Fruit fly (Drosophila melanogaster): ENCODE data around the gene CG31021.

Gene CG31021

dm6 chr3R:30570554-30571141 lies 31.4 kb upstream of the CG31021 start (continued):
- TF ChIP-seq eg (GFP tag; IDR thresholded peaks at IDR 0.05) (no peak; the same call in none of the 3 replicates), CG6276 (GFP tag; optimal IDR thresholded peaks at IDR 0.05) (peak; percentile 80), fd59A (GFP tag; optimal IDR thresholded peaks at IDR 0.05) (peak; percentile 84), Ets96B (tag; optimal IDR thresholded peaks at IDR 0.05) (peak; percentile 90), vri (GFP tag; optimal IDR thresholded peaks at IDR 0.05) (peak; percentile 88), CG10669 (GFP tag; optimal IDR thresholded peaks at IDR 0.05) (peak; percentile 89), CG15336 (GFP tag; IDR thresholded peaks at IDR 0.05) (peak; percentile 92), CG11294 (GFP tag; IDR thresholded peaks at IDR 0.05) (peak; percentile 81), dac (GFP tag; optimal IDR thresholded peaks at IDR 0.05) (peak; percentile 66), Lpt (GFP tag; optimal IDR thresholded peaks at IDR 0.05) (peak; percentile 86), CG11902 (GFP tag; optimal IDR thresholded peaks at IDR 0.05) (peak; percentile 81), Eip93F (GFP tag; optimal IDR thresholded peaks at IDR 0.05) (peak; percentile 75), net (GFP tag; optimal IDR thresholded peaks at IDR 0.05) (peak; percentile 82), dsx (GFP tag; optimal IDR thresholded peaks at IDR 0.05; ENCODE audit: poor library complexity, severe bottlenecking) (peak; percentile 85), Gug (GFP tag; IDR thresholded peaks at IDR 0.05) (peak; percentile 83), Sox15 (GFP tag; optimal IDR thresholded peaks at IDR 0.05) (peak; percentile 81), CG3032 (tag; optimal IDR thresholded peaks at IDR 0.05) (peak; percentile 90)

DNA sequence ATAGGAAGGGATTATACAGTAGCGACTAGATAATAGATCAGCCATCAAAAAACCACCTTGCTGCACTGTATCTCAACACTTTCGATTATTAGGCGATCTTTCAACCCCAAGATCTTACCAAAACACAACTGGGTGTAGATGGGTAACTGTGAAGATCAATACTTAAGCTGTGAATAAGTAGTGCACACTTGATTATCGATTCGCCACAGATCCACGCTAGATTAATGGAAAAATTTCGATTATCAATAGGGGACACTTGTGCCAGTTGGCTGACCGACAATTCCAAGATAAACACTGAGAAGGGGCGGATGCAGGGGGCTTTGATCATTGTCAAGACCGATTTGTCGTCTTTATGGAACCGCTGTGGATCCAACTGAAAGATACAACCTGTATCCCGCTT lies 22.9 kb upstream of the CG31021 start, which contains the start of gene CG9702:
CG9702 (plus strand) TSS at position 301 of the 400 bp plus-strand sequence.
- TF ChIP-seq fkh (GFP tag; optimal IDR thresholded peaks at IDR 0.05) (peak; percentile 37), CG6163 (GFP tag; IDR thresholded peaks at IDR 0.05) (no peak)

DNA sequence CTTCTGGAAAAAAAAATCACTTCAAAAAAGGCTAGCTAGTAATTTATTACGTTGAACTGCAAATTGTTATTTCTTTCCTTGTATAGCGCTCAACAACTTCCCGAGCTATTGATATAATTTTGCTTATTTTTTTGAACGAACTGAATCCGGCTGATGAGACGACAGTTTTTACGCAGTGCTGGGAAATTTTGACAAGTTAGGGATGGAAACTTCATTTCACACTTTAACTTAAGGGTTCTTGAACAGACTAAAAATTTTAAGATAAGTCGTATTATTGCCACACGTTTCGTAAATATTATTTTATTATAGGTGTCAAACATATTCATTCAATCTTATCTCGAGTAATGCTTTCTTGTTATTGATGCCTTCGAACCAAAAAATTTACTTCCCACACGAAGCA lies 18.5 kb upstream of the CG31021 start, which contains the start of gene Rpt6R:
Rpt6R (minus strand) TSS at position 156 of the 400 bp plus-strand sequence.
- no peak for TF ChIP-seq fkh (GFP tag; optimal IDR thresholded peaks at IDR 0.05)
- no peak for TF ChIP-seq CG6792 (GFP tag; optimal IDR thresholded peaks at IDR 0.05)
- TF ChIP-seq Eip93F (GFP tag; optimal IDR thresholded peaks at IDR 0.05) = no peak
- TF ChIP-seq svp (GFP tag) = no peak
- no peak for TF ChIP-seq CG11902 (GFP tag; optimal IDR thresholded peaks at IDR 0.05)
- no peak for TF ChIP-seq CG6276 (GFP tag; optimal IDR thresholded peaks at IDR 0.05)
- TF ChIP-seq Lpt (GFP tag; optimal IDR thresholded peaks at IDR 0.05) = no peak
- no peak for TF ChIP-seq CG10631 (GFP tag; optimal IDR thresholded peaks at IDR 0.05)
- TF ChIP-seq Sox14 (GFP tag; optimal IDR thresholded peaks at IDR 0.05) = no peak
- no peak for TF ChIP-seq CG6808 (GFP tag; optimal IDR thresholded peaks at IDR 0.05)
- TF ChIP-seq achi (GFP tag; optimal IDR thresholded peaks at IDR 0.05) = no peak
- no peak for TF ChIP-seq CG7368 (GFP tag; optimal IDR thresholded peaks at IDR 0.05)

dm6 chr3R:30587196-30587753 lies 14.7 kb upstream of the CG31021 start, which contains the start of gene CG9717:
Gene CG9717 (minus strand): TSS chr3R:30587302.
- TF ChIP-seq svp (GFP tag) (peak; percentile 84), Eip75B (GFP tag; optimal IDR thresholded peaks at IDR 0.05) (no peak), CG8119 (GFP tag; IDR thresholded peaks at IDR 0.05) (no peak), CG32006 (GFP tag; optimal IDR thresholded peaks at IDR 0.05) (no peak), spab (GFP tag; optimal IDR thresholded peaks at IDR 0.05) (no peak), ss (GFP tag; optimal IDR thresholded peaks at IDR 0.05) (no peak), CG6792 (GFP tag; optimal IDR thresholded peaks at IDR 0.05) (no peak)

- no peak for TF ChIP-seq CG16779 (tag; optimal IDR thresholded peaks at IDR 0.05)
- peak; percentile 40 for TF ChIP-seq OdsH (GFP tag; optimal IDR thresholded peaks at IDR 0.05)
- TF ChIP-seq Sox102F (GFP tag; optimal IDR thresholded peaks at IDR 0.05) = peak; percentile 25
- no peak for TF ChIP-seq spab (GFP tag; optimal IDR thresholded peaks at IDR 0.05)
- no peak for TF ChIP-seq Hr38 (GFP tag; optimal IDR thresholded peaks at IDR 0.05)
- peak; percentile 66 for TF ChIP-seq svp (GFP tag)
- no peak for TF ChIP-seq achi (GFP tag; optimal IDR thresholded peaks at IDR 0.05)
- peak; percentile 35 for TF ChIP-seq topi (GFP tag; optimal IDR thresholded peaks at IDR 0.05)
- peak; percentile 44 for TF ChIP-seq esn (GFP tag; optimal IDR thresholded peaks at IDR 0.05)
- TF ChIP-seq vri (GFP tag; optimal IDR thresholded peaks at IDR 0.05) = no peak
- no peak for TF ChIP-seq CG1621 (tag; optimal IDR thresholded peaks at IDR 0.05)
- peak; percentile 78 for TF ChIP-seq Eip78C (GFP tag)
- no peak for TF ChIP-seq CG8319 (GFP tag; optimal IDR thresholded peaks at IDR 0.05)
- TF ChIP-seq salr (GFP tag; optimal IDR thresholded peaks at IDR 0.05) = no peak
- TF ChIP-seq CG8632 (GFP tag; optimal IDR thresholded peaks at IDR 0.05) = peak; percentile 19
- no peak for TF ChIP-seq dsx (GFP tag; optimal IDR thresholded peaks at IDR 0.05; ENCODE audit: poor library complexity, severe bottlenecking)
- TF ChIP-seq CG10669 (GFP tag; optimal IDR thresholded peaks at IDR 0.05) = peak; percentile 3
- no peak for TF ChIP-seq Smox (GFP tag; optimal IDR thresholded peaks at IDR 0.05)
Observed at dm6 chr3R:30590237-30590636, 11.8 kb upstream of the CG31021 start.

Measured in whole organism, prepupa.